Fruit fly (Drosophila melanogaster) whole organism, prepupa: Measurements from ENCODE around the gene Icmt.

Experiments
- CG10631 ChIP-seq: fragments of 200-800 bp; sonication (Bioruptor generic); optimal IDR thresholded peaks from 2 replicates; lab custom pipeline; 2016; ENCODE audit warnings: missing biosample characterization, missing genetic modification characterization
- CG10669 ChIP-seq: fragments of 200-800 bp; sonication (Bioruptor generic); optimal IDR thresholded peaks from 3 replicates; lab custom pipeline; 2018; ENCODE audit warnings: missing biosample characterization, mild to moderate bottlenecking, missing genetic modification characterization, moderate library complexity
- CG11294 ChIP-seq: fragments of 200-800 bp; sonication (Bioruptor generic); IDR thresholded peaks from 2 replicates; pipeline ENCODE4 v1.3.6; 2022; ENCODE audit warnings: missing biosample characterization, missing genetic modification characterization
- CG11762 ChIP-seq: fragments of 200-800 bp; sonication (Bioruptor generic); optimal IDR thresholded peaks from 3 replicates; lab custom pipeline; 2016; ENCODE audit warnings: missing biosample characterization, missing genetic modification characterization; ENCODE audit not compliant: insufficient read depth
- CG11902 ChIP-seq: fragments of 200-800 bp; sonication (Bioruptor generic); optimal IDR thresholded peaks from 3 replicates; lab custom pipeline; 2016; ENCODE audit warnings: missing biosample characterization, missing genetic modification characterization
- CG15336 ChIP-seq: fragments of 200-800 bp; sonication (Bioruptor generic); IDR thresholded peaks from 2 replicates; pipeline ENCODE4 v1.3.6; 2022; ENCODE audit warnings: missing biosample characterization, missing genetic modification characterization
- CG1621 ChIP-seq: fragments of 200-800 bp; sonication (Bioruptor generic); optimal IDR thresholded peaks from 3 replicates; lab custom pipeline; 2018; ENCODE audit warnings: missing biosample characterization, mild to moderate bottlenecking, missing genetic modification characterization
- CG16779 ChIP-seq: fragments of 200-800 bp; sonication (Bioruptor generic); optimal IDR thresholded peaks from 3 replicates; lab custom pipeline; 2017; ENCODE audit warnings: missing biosample characterization, mild to moderate bottlenecking, missing genetic modification characterization
- CG3032 ChIP-seq: fragments of 200-800 bp; optimal IDR thresholded peaks from 2 replicates; lab custom pipeline; 2019; ENCODE audit warnings: missing biosample characterization, mild to moderate bottlenecking, missing genetic modification characterization, moderate library complexity
- CG31627 ChIP-seq: fragments of 200-800 bp; sonication (Bioruptor generic); optimal IDR thresholded peaks from 3 replicates; lab custom pipeline; 2016; ENCODE audit warnings: missing biosample characterization, missing genetic modification characterization
- CG32006 ChIP-seq: fragments of 200-800 bp; sonication (Bioruptor generic); optimal IDR thresholded peaks from 3 replicates; lab custom pipeline; 2017; ENCODE audit warnings: missing biosample characterization, mild to moderate bottlenecking, missing genetic modification characterization
- CG34406 ChIP-seq: fragments of 200-800 bp; sonication (Bioruptor generic); optimal IDR thresholded peaks from 3 replicates; lab custom pipeline; 2016; ENCODE audit warnings: missing biosample characterization, missing genetic modification characterization
- CG4318 ChIP-seq: fragments of 200-800 bp; sonication (Bioruptor generic); optimal IDR thresholded peaks from 3 replicates; lab custom pipeline; 2017; ENCODE audit warnings: missing biosample characterization, mild to moderate bottlenecking, missing genetic modification characterization
- CG6163 ChIP-seq: fragments of 200-800 bp; sonication (Bioruptor generic); IDR thresholded peaks from 3 replicates; pipeline ENCODE4 v1.3.6; 2022; ENCODE audit warnings: missing biosample characterization, missing genetic modification characterization
- CG6276 ChIP-seq: fragments of 200-800 bp; sonication (Bioruptor generic); optimal IDR thresholded peaks from 2 replicates; lab custom pipeline; 2017; ENCODE audit warnings: missing biosample characterization, mild to moderate bottlenecking, missing genetic modification characterization
- CG6808 ChIP-seq: fragments of 200-800 bp; sonication (Bioruptor generic); optimal IDR thresholded peaks from 3 replicates; lab custom pipeline; 2017; ENCODE audit warnings: missing biosample characterization, missing genetic modification characterization, mild to moderate bottlenecking, moderate library complexity, missing genetic modification reagents
- CG7368 ChIP-seq: fragments of 200-800 bp; sonication (Bioruptor generic); optimal IDR thresholded peaks from 3 replicates; lab custom pipeline; 2016; ENCODE audit warnings: missing biosample characterization, missing genetic modification characterization
- CG8119 ChIP-seq: fragments of 200-800 bp; sonication (Bioruptor generic); IDR thresholded peaks from 3 replicates; pipeline ENCODE4 v1.3.6; 2022; ENCODE audit warnings: missing biosample characterization, missing genetic modification characterization
- CG8319 ChIP-seq: fragments of 200-800 bp; sonication (Bioruptor generic); optimal IDR thresholded peaks from 3 replicates; lab custom pipeline; 2016; ENCODE audit warnings: missing biosample characterization, missing genetic modification characterization
- Eip75B ChIP-seq: fragments of 200-800 bp; sonication (Bioruptor generic); optimal IDR thresholded peaks from 3 replicates; lab custom pipeline; 2016; ENCODE audit warnings: missing biosample characterization, missing genetic modification characterization
- Ets21C ChIP-seq: fragments of 200-800 bp; sonication (Bioruptor generic); optimal IDR thresholded peaks from 3 replicates; lab custom pipeline; 2016; ENCODE audit warnings: missing biosample characterization, missing genetic modification characterization
- Ets96B ChIP-seq: fragments of 200-800 bp; optimal IDR thresholded peaks from 2 replicates; lab custom pipeline; 2019; ENCODE audit warnings: missing biosample characterization, mild to moderate bottlenecking, missing genetic modification characterization, moderate library complexity
- Gug ChIP-seq: fragments of 200-800 bp; sonication (Bioruptor generic); IDR thresholded peaks from 2 replicates; pipeline ENCODE4 v1.3.6; 2022; ENCODE audit warnings: missing biosample characterization, missing genetic modification characterization
- Hr38 ChIP-seq: sonication (Bioruptor generic); optimal IDR thresholded peaks from 2 replicates; lab custom pipeline; 2016; ENCODE audit warnings: missing biosample characterization, missing genetic modification characterization
- Hr39 ChIP-seq: fragments of 200-800 bp; sonication (Bioruptor generic); optimal IDR thresholded peaks from 2 replicates; lab custom pipeline; 2016; ENCODE audit warnings: missing biosample characterization, missing genetic modification characterization
- Hr4 ChIP-seq: fragments of 200-800 bp; sonication (Bioruptor generic); optimal IDR thresholded peaks from 3 replicates; lab custom pipeline; 2016; ENCODE audit warnings: missing biosample characterization, missing genetic modification characterization
- Met ChIP-seq: fragments of 200-800 bp; sonication (Bioruptor generic); optimal IDR thresholded peaks from 3 replicates; lab custom pipeline; 2016; ENCODE audit warnings: missing biosample characterization, missing genetic modification characterization
- Smox ChIP-seq: fragments of 200-800 bp; sonication (Bioruptor generic); optimal IDR thresholded peaks from 3 replicates; lab custom pipeline; 2016; ENCODE audit warnings: missing biosample characterization, missing genetic modification characterization
- Sox102F ChIP-seq: fragments of 200-800 bp; sonication (Bioruptor generic); optimal IDR thresholded peaks from 2 replicates; lab custom pipeline; 2016; ENCODE audit warnings: missing biosample characterization, mild to moderate bottlenecking, missing genetic modification characterization
- Sox14 ChIP-seq: fragments of 200-800 bp; sonication (Bioruptor generic); optimal IDR thresholded peaks from 3 replicates; lab custom pipeline; 2016; ENCODE audit warnings: missing biosample characterization, missing genetic modification characterization
- Sox15 ChIP-seq: fragments of 200-800 bp; sonication (Bioruptor generic); optimal IDR thresholded peaks from 3 replicates; lab custom pipeline; 2016; ENCODE audit warnings: missing biosample characterization, missing genetic modification characterization
- achi ChIP-seq: fragments of 200-800 bp; sonication (Bioruptor generic); optimal IDR thresholded peaks from 3 replicates; lab custom pipeline; 2016; ENCODE audit warnings: missing biosample characterization, missing genetic modification characterization
- cyc ChIP-seq: fragments of 200-800 bp; sonication (Bioruptor generic); optimal IDR thresholded peaks from 3 replicates; lab custom pipeline; 2016; ENCODE audit warnings: missing biosample characterization, missing genetic modification characterization
- dac ChIP-seq: fragments of 200-800 bp; sonication (Bioruptor generic); optimal IDR thresholded peaks from 2 replicates; lab custom pipeline; 2017; ENCODE audit warnings: missing biosample characterization, mild to moderate bottlenecking, missing genetic modification characterization
- dsx ChIP-seq: fragments of 200-800 bp; optimal IDR thresholded peaks from 3 replicates; lab custom pipeline; 2019; ENCODE audit warnings: missing biosample characterization, mild to moderate bottlenecking, missing genetic modification characterization, moderate library complexity; ENCODE audit not compliant: poor library complexity, severe bottlenecking
- eg ChIP-seq: fragments of 200-800 bp; sonication (Bioruptor generic); IDR thresholded peaks from 3 replicates; pipeline ENCODE4 v1.3.6; 2022; ENCODE audit warnings: missing biosample characterization, missing genetic modification characterization
- esn ChIP-seq: fragments of 200-800 bp; sonication (Bioruptor generic); optimal IDR thresholded peaks from 2 replicates; lab custom pipeline; 2016; ENCODE audit warnings: missing biosample characterization, mild to moderate bottlenecking, missing genetic modification characterization, moderate library complexity
- fd59A ChIP-seq: fragments of 200-800 bp; sonication (Bioruptor generic); optimal IDR thresholded peaks from 2 replicates; lab custom pipeline; 2017; ENCODE audit warnings: missing biosample characterization, mild to moderate bottlenecking, missing genetic modification characterization, missing genetic modification reagents
- fd85E ChIP-seq: fragments of 200-800 bp; sonication (Bioruptor generic); optimal IDR thresholded peaks from 3 replicates; lab custom pipeline; 2016; ENCODE audit warnings: missing biosample characterization, missing genetic modification characterization
- fkh ChIP-seq: fragments of 200-800 bp; sonication (Bioruptor generic); optimal IDR thresholded peaks from 3 replicates; lab custom pipeline; 2017; ENCODE audit warnings: missing biosample characterization, mild to moderate bottlenecking, missing genetic modification characterization, moderate library complexity
- lz ChIP-seq: fragments of 200-800 bp; sonication (Bioruptor generic); optimal IDR thresholded peaks from 3 replicates; lab custom pipeline; 2016; ENCODE audit warnings: missing biosample characterization, missing genetic modification characterization
- net ChIP-seq: fragments of 200-800 bp; sonication (Bioruptor generic); optimal IDR thresholded peaks from 3 replicates; lab custom pipeline; 2016; ENCODE audit warnings: missing biosample characterization, missing genetic modification characterization
- salr ChIP-seq, 2 experiments: fragments of 200-800 bp; sonication (Bioruptor generic); optimal IDR thresholded peaks; 3 replicates each; lab custom pipeline; 2016 to 2018; ENCODE audit warnings: missing biosample characterization in 2 of 2, missing genetic modification characterization in 2 of 2, mild to moderate bottlenecking in 1 of 2
- spab ChIP-seq: fragments of 200-800 bp; sonication (Bioruptor generic); optimal IDR thresholded peaks from 2 replicates; lab custom pipeline; 2017; ENCODE audit warnings: missing biosample characterization, mild to moderate bottlenecking, missing genetic modification characterization, missing genetic modification reagents
- ss ChIP-seq, 2 experiments: fragments of 200-800 bp; sonication (Bioruptor generic); optimal IDR thresholded peaks; 2 replicates in 1 of 2; 3 replicates in 1 of 2; lab custom pipeline; 2017 to 2018; ENCODE audit warnings: mild to moderate bottlenecking in 2 of 2, missing biosample characterization in 2 of 2, missing genetic modification characterization in 2 of 2, moderate library complexity in 1 of 2
- svp ChIP-seq: fragments of 200-800 bp; sonication (Bioruptor generic); peaks from one replicate; lab custom pipeline; 2016; ENCODE audit warnings: missing biosample characterization, missing genetic modification characterization
- topi ChIP-seq: fragments of 200-800 bp; sonication (Bioruptor generic); optimal IDR thresholded peaks from 3 replicates; lab custom pipeline; 2016; ENCODE audit warnings: missing biosample characterization, missing genetic modification characterization

Icmt gene

DNA sequence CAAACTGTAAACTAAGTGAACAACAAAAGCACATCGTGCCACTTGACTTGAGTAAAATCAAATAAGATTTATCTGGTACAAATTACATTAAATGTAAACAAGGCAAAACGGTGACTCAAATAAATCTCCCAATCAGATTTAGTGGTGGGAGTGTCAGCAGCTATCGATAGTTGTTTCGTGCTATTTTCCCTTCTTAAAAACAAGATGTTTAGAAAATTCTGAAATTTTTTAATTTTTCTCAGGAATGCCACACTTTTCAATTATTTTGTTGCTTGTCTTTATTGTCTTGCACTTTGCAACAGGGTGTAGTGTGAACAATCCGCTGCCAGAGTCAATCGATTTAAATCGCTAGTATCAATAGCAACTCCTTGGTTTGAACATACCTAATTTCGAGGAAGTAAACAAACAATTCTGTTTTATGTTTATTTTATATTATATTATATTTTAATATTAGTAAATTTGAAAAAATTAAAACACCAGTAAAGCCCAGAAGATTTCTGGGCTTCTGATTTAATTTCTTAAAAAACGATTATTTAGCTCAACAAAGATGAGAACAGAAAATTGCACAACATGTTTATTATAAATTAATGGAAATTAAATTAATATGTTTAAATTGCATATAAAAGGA lies 2.8 kb upstream of the Icmt start, which contains the start of gene MICAL-like (continued):
- no peak for TF ChIP-seq CG10669 (GFP tag; lab: Kevin White, UChicago)
- peak; percentile 44 for TF ChIP-seq svp (GFP tag; lab: Kevin White, UChicago)
- TF ChIP-seq CG31627 (GFP tag; lab: Kevin White, UChicago) = peak; percentile 56
- no peak for TF ChIP-seq CG11294 (GFP tag; lab: Robert Waterston, UW)
- peak; percentile 28 for TF ChIP-seq Sox14
- TF ChIP-seq esn = peak; percentile 6
- TF ChIP-seq Met (GFP tag; lab: Kevin White, UChicago) = no peak

DNA sequence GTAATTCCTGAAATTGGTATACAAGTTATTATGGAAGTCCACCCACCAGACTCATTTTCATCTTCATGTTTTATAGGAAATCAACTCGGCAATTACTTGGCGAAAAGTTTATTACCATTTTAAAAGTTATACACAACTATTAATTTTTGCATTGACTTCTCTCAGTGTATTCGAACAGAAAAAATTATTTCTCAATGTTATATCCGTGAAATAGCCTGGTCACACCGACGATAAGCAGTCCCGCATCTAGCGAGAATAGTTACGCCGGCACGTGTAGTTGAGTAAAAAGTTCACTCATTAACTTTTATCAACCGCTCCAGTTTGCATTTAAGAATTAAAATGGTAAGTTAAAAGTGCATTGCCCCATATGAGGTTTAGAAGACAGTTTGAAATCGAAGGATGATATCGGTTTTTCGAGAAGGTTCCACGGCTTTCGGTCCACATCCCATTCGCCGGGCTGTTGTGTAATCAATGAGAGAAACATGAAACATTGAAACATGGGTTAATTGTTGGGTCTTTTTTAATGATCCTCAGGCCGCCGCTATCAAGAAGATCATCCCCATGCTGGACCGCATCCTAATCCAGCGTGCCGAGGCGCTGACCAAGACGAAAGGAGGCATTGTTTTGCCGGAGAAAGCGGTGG lies 2.1 kb upstream of the Icmt start, which contains the start of gene CG11267:
Gene CG11267 (plus strand): TSS at position 228 of the 643 bp plus-strand sequence.
- TF ChIP-seq eg (GFP tag; lab: Robert Waterston, UW) (peak; percentile 93), fd85E (peak; percentile 28), Sox15 (GFP tag; lab: Kevin White, UChicago) (peak; percentile 66), dac (peak; percentile 66), CG6276 (no peak), topi (peak; percentile 84), CG11902 (GFP tag; lab: Kevin White, UChicago) (peak; percentile 75), CG8119 (peak; percentile 86), CG7368 (GFP tag; lab: Kevin White, UChicago) (peak; percentile 70), net (GFP tag; lab: Kevin White, UChicago) (peak; percentile 82), Hr38 (GFP tag; lab: Kevin White, UChicago) (no peak), Eip75B (GFP tag; lab: Kevin White, UChicago) (peak; percentile 76), CG4318 (GFP tag; lab: Kevin White, UChicago) (peak; percentile 70), achi (GFP tag; lab: Kevin White, UChicago) (peak; percentile 70), CG31627 (GFP tag; lab: Kevin White, UChicago) (peak; percentile 85), dsx (GFP tag; lab: Kevin White, UChicago) (peak; percentile 78), Sox14 (peak; percentile 84), CG11762 (GFP tag; lab: Kevin White, UChicago) (peak; percentile 82), CG11294 (GFP tag; lab: Robert Waterston, UW) (peak; percentile 86), Ets21C (GFP tag; lab: Kevin White, UChicago) (peak; percentile 75), CG6163 (peak; percentile 93), CG32006 (GFP tag; lab: Kevin White, UChicago) (peak; percentile 84), ss (GFP tag; optimal IDR thresholded peaks at IDR 0.05; lab: Kevin White, UChicago) (peak; percentile 46 to 72), CG1621 (tag; lab: Kevin White, UChicago) (peak; percentile 74), Ets96B (tag; lab: Kevin White, UChicago) (peak; percentile 76), salr (GFP tag; optimal IDR thresholded peaks at IDR 0.05; lab: Kevin White, UChicago) (peak; percentile 72), svp (GFP tag; lab: Kevin White, UChicago) (peak; percentile 90), Sox102F (GFP tag; lab: Kevin White, UChicago) (peak; percentile 83), CG15336 (peak; percentile 88), cyc (GFP tag; lab: Kevin White, UChicago) (peak; percentile 86), CG10631 (GFP tag; lab: Kevin White, UChicago) (peak; percentile 83), Gug (GFP tag; lab: Robert Waterston, UW) (peak; percentile 71), CG8319 (GFP tag; lab: Kevin White, UChicago) (peak; percentile 71), Hr39 (GFP tag; lab: Kevin White, UChicago) (peak; percentile 83), fd59A (peak; percentile 50), fkh (GFP tag; lab: Kevin White, UChicago) (peak; percentile 50), CG16779 (tag; lab: Kevin White, UChicago) (no peak), CG6808 (peak; percentile 75), spab (GFP tag; lab: Kevin White, UChicago) (peak; percentile 78), CG3032 (tag; lab: Kevin White, UChicago) (peak; percentile 86), CG34406 (GFP tag; lab: Kevin White, UChicago) (peak; percentile 77), Smox (GFP tag; lab: Kevin White, UChicago) (peak; percentile 83), CG10669 (GFP tag; lab: Kevin White, UChicago) (peak; percentile 86), Hr4 (GFP tag; lab: Kevin White, UChicago) (peak; percentile 87), lz (GFP tag; lab: Kevin White, UChicago) (peak; percentile 82)
